Fruit fly (Drosophila melanogaster) whole organism, wandering third instar larva: ENCODE results near the gene SmydA-2.

Experiments used
- Abd-B ChIP-seq: fragments of >200 bp; optimal IDR thresholded peaks from 2 replicates; lab custom pipeline; 2017; ENCODE audit warnings: missing biosample characterization, missing genetic modification characterization
- Hr78 ChIP-seq: fragments of >200 bp; optimal IDR thresholded peaks from 2 replicates; lab custom pipeline; 2017; ENCODE audit warnings: missing biosample characterization, missing genetic modification characterization
- Hr83 ChIP-seq: fragments of 200-300 bp; sonication (Bioruptor generic); optimal IDR thresholded peaks from 2 replicates; lab custom pipeline; 2016; ENCODE audit warnings: missing biosample characterization, mild to moderate bottlenecking, missing genetic modification characterization, moderate library complexity; ENCODE audit not compliant: poor library complexity, severe bottlenecking
- N ChIP-seq: fragments of >200 bp; optimal IDR thresholded peaks from 2 replicates; lab custom pipeline; 2018; ENCODE audit warnings: missing biosample characterization, missing external identifiers, missing genetic modification characterization
- OdsH ChIP-seq: fragments of 200-800 bp; sonication (Bioruptor generic); optimal IDR thresholded peaks from 2 replicates; lab custom pipeline; 2016; ENCODE audit warnings: missing biosample characterization, mild to moderate bottlenecking, missing genetic modification characterization
- Rel ChIP-seq, 2 experiments: fragments of 200-800 bp; sonication (Bioruptor generic) in 1 of 2; optimal IDR thresholded peaks; 2 replicates in 1 of 2; 3 replicates in 1 of 2; lab custom pipeline; 2016 to 2019; ENCODE audit warnings: mild to moderate bottlenecking in 2 of 2, missing biosample characterization in 2 of 2, missing genetic modification characterization in 2 of 2, moderate library complexity in 1 of 2
- lola ChIP-seq: fragments of >200 bp; optimal IDR thresholded peaks from 2 replicates; lab custom pipeline; 2017; ENCODE audit warnings: missing biosample characterization, missing genetic modification characterization
- pan ChIP-seq: fragments of >200 bp; optimal IDR thresholded peaks from 2 replicates; lab custom pipeline; 2017
- psq ChIP-seq: fragments of 200-800 bp; sonication (Bioruptor generic); optimal IDR thresholded peaks from 3 replicates; lab custom pipeline; 2017; ENCODE audit warnings: missing biosample characterization, mild to moderate bottlenecking, missing genetic modification characterization, moderate library complexity
- rgr ChIP-seq: fragments of 200-800 bp; sonication (Bioruptor generic); optimal IDR thresholded peaks from 3 replicates; lab custom pipeline; 2016; ENCODE audit warnings: missing biosample characterization, mild to moderate bottlenecking, missing genetic modification characterization
- sage ChIP-seq: fragments of 200-800 bp; sonication (Bioruptor generic); optimal IDR thresholded peaks from 2 replicates; lab custom pipeline; 2016; ENCODE audit warnings: missing biosample characterization, mild to moderate bottlenecking, missing genetic modification characterization
- sv ChIP-seq: fragments of 200-800 bp; sonication (Bioruptor generic); optimal IDR thresholded peaks from 3 replicates; lab custom pipeline; 2016; ENCODE audit warnings: missing biosample characterization, missing genetic modification characterization

DNA sequence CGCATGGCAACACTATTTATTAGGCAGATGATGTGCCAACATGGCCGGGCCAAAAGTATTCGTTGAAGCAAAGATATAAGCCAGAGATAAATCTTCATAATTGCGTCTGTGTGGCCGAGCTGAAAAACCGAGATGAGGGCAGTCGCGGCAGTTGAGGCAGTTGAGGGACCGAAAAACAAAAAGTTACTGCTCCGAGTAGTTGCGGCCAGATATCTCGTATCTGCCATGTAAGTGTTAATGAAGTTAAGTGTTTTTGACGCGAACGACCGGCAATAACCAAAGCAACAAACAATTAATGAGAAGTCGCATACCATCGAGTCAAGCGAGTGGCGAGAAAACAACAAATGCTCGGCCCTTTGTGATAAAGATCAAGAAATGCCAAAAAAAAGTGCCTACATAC, 11.8 kb upstream of the SmydA-2 start:
- TF ChIP-seq pan = no peak
- no peak for TF ChIP-seq Abd-B (GFP tag; lab: Kevin White, UChicago)
- no peak for TF ChIP-seq sv
- TF ChIP-seq psq (GFP tag; lab: Kevin White, UChicago) = no peak
- TF ChIP-seq OdsH (GFP tag; lab: Kevin White, UChicago) = no peak
- no peak for TF ChIP-seq N
- no peak for TF ChIP-seq lola (GFP tag; lab: Kevin White, UChicago)
- TF ChIP-seq rgr (GFP tag; lab: Kevin White, UChicago) = no peak
- no peak for TF ChIP-seq Hr78 (GFP tag; lab: Kevin White, UChicago)
- no peak for TF ChIP-seq Hr83 (GFP tag; lab: Kevin White, UChicago)
- TF ChIP-seq Rel (GFP tag; optimal IDR thresholded peaks at IDR 0.05; lab: Kevin White, UChicago) = no peak
- no peak for TF ChIP-seq Rel (tag; optimal IDR thresholded peaks at IDR 0.05; lab: Kevin White, UChicago)
- no peak for TF ChIP-seq sage (GFP tag; lab: Kevin White, UChicago)
